Fruit fly (Drosophila melanogaster) whole organism, embryonic: Measurements from ENCODE around the gene Pka-C3.

Source experiments
- Antp ChIP-seq: fragments of 200-800 bp; sonication (Bioruptor generic); optimal IDR thresholded peaks from 3 replicates; lab custom pipeline; 2016; ENCODE audit warnings: missing biosample characterization, missing genetic modification characterization
- Atf6 ChIP-seq: fragments of 200-800 bp; sonication (Bioruptor generic); IDR thresholded peaks from 2 replicates; pipeline ENCODE4 v1.3.6; 2022; ENCODE audit warnings: missing biosample characterization, missing genetic modification characterization
- CG10267 ChIP-seq: fragments of 200-800 bp; sonication (Bioruptor generic); optimal IDR thresholded peaks from 2 replicates; lab custom pipeline; 2018; ENCODE audit warnings: missing biosample characterization, mild to moderate bottlenecking, missing genetic modification characterization, moderate library complexity
- CG10431 ChIP-seq: fragments of 200-800 bp; sonication (Bioruptor generic); optimal IDR thresholded peaks from 3 replicates; lab custom pipeline; 2018; ENCODE audit warnings: missing biosample characterization, mild to moderate bottlenecking, missing genetic modification characterization
- CG10543 ChIP-seq: fragments of 200-800 bp; sonication (Bioruptor generic); optimal IDR thresholded peaks from 3 replicates; lab custom pipeline; 2017; ENCODE audit warnings: missing biosample characterization, mild to moderate bottlenecking, missing genetic modification characterization, moderate library complexity
- CG11085 ChIP-seq: fragments of 200-800 bp; sonication (Bioruptor generic); IDR thresholded peaks from 2 replicates; pipeline ENCODE4 v1.3.6; 2022; ENCODE audit warnings: missing biosample characterization, missing genetic modification characterization
- CG11398 ChIP-seq: fragments of 200-800 bp; sonication (Bioruptor generic); optimal IDR thresholded peaks from 2 replicates; lab custom pipeline; 2016; ENCODE audit warnings: missing biosample characterization, missing genetic modification characterization
- CG12071 ChIP-seq: fragments of 200-800 bp; sonication (Bioruptor generic); optimal IDR thresholded peaks from 3 replicates; lab custom pipeline; 2018; ENCODE audit warnings: missing biosample characterization, mild to moderate bottlenecking, missing genetic modification characterization
- CG12104 ChIP-seq: fragments of 200-800 bp; sonication (Bioruptor generic); optimal IDR thresholded peaks from 3 replicates; lab custom pipeline; 2016; ENCODE audit warnings: missing biosample characterization, missing genetic modification characterization
- CG12299 ChIP-seq: fragments of 200-800 bp; sonication (Bioruptor generic); optimal IDR thresholded peaks from 2 replicates; lab custom pipeline; 2018; ENCODE audit warnings: missing biosample characterization, mild to moderate bottlenecking, missing genetic modification characterization
- CG12942 ChIP-seq: fragments of 200-800 bp; sonication (Bioruptor generic); optimal IDR thresholded peaks from 3 replicates; lab custom pipeline; 2016; ENCODE audit warnings: missing biosample characterization, missing genetic modification characterization
- CG13287 ChIP-seq: fragments of 200-800 bp; sonication (Bioruptor generic); IDR thresholded peaks from 2 replicates; pipeline ENCODE4 v1.3.6; 2022; ENCODE audit warnings: missing biosample characterization, missing genetic modification characterization; ENCODE audit not compliant: partially characterized antibody
- CG13624 ChIP-seq: fragments of 200-800 bp; sonication (Bioruptor generic); optimal IDR thresholded peaks from 2 replicates; lab custom pipeline; 2016; ENCODE audit warnings: missing biosample characterization, missing genetic modification characterization
- CG13894 ChIP-seq: fragments of 200-800 bp; sonication (Bioruptor generic); optimal IDR thresholded peaks from 3 replicates; lab custom pipeline; 2018; ENCODE audit warnings: missing biosample characterization, mild to moderate bottlenecking, missing genetic modification characterization, moderate library complexity
- CG1603 ChIP-seq: fragments of 200-800 bp; sonication (Bioruptor generic); optimal IDR thresholded peaks from 2 replicates; lab custom pipeline; 2019; ENCODE audit warnings: missing biosample characterization, mild to moderate bottlenecking, missing genetic modification characterization, moderate library complexity
- CG17361 ChIP-seq: fragments of 200-800 bp; sonication (Bioruptor generic); IDR thresholded peaks from 3 replicates; pipeline ENCODE4 v1.3.6; 2022; ENCODE audit warnings: missing biosample characterization, missing genetic modification characterization
- CG17385 ChIP-seq: fragments of 200-800 bp; sonication (Bioruptor generic); optimal IDR thresholded peaks from 3 replicates; lab custom pipeline; 2018; ENCODE audit warnings: missing biosample characterization, mild to moderate bottlenecking, missing genetic modification characterization
- CG3065 ChIP-seq: fragments of 200-800 bp; sonication (Bioruptor generic); optimal IDR thresholded peaks from 2 replicates; lab custom pipeline; 2016; ENCODE audit warnings: missing biosample characterization, missing genetic modification characterization
- CG6765 ChIP-seq: fragments of 200-800 bp; sonication (Bioruptor generic); optimal IDR thresholded peaks from 3 replicates; lab custom pipeline; 2017; ENCODE audit warnings: missing biosample characterization, mild to moderate bottlenecking, missing genetic modification characterization
- CG6791 ChIP-seq: fragments of 200-800 bp; sonication (Bioruptor generic); IDR thresholded peaks from 3 replicates; pipeline ENCODE4 v1.3.6; 2022; ENCODE audit warnings: missing biosample characterization, missing genetic modification characterization; ENCODE audit not compliant: partially characterized antibody
- CG8089 ChIP-seq: fragments of 200-800 bp; sonication (Bioruptor generic); optimal IDR thresholded peaks from 3 replicates; lab custom pipeline; 2016; ENCODE audit warnings: missing biosample characterization, missing genetic modification characterization
- Dll ChIP-seq: fragments of 200-800 bp; sonication (Bioruptor generic); IDR thresholded peaks from 4 replicates; pipeline ENCODE4 v1.3.6; 2022; ENCODE audit warnings: missing biosample characterization, missing genetic modification characterization; ENCODE audit not compliant: partially characterized antibody
- Dref ChIP-seq: fragments of 200-800 bp; sonication (Bioruptor generic); IDR thresholded peaks from 2 replicates; pipeline ENCODE4 v1.3.6; 2022; ENCODE audit warnings: missing biosample characterization, missing genetic modification characterization
- E2f1 ChIP-seq: fragments of 200-800 bp; sonication (Bioruptor generic); IDR thresholded peaks from 2 replicates; pipeline ENCODE4 v1.3.6; 2022; ENCODE audit warnings: missing biosample characterization, missing genetic modification characterization
- Fer1 ChIP-seq: fragments of 200-800 bp; sonication (Bioruptor generic); optimal IDR thresholded peaks from 2 replicates; lab custom pipeline; 2017; ENCODE audit warnings: missing biosample characterization, mild to moderate bottlenecking, missing genetic modification characterization
- Hr51 ChIP-seq, 2 experiments: fragments of 200-800 bp; sonication (Bioruptor generic); optimal IDR thresholded peaks; 2 replicates in 1 of 2; 3 replicates in 1 of 2; lab custom pipeline; 2016 to 2018; ENCODE audit warnings: missing biosample characterization in 2 of 2, missing genetic modification characterization in 2 of 2, mild to moderate bottlenecking in 1 of 2, moderate library complexity in 1 of 2
- Lpt ChIP-seq: fragments of >200 bp; optimal IDR thresholded peaks from 2 replicates; lab custom pipeline; 2018; ENCODE audit warnings: missing biosample characterization, missing genetic modification characterization
- Tbp ChIP-seq: fragments of >200 bp; optimal IDR thresholded peaks from 2 replicates; lab custom pipeline; 2018; ENCODE audit warnings: missing biosample characterization, missing genetic modification characterization
- ara ChIP-seq: fragments of 200-800 bp; sonication (Bioruptor generic); IDR thresholded peaks from 2 replicates; pipeline ENCODE4 v1.3.6; 2022; ENCODE audit warnings: missing biosample characterization, missing genetic modification characterization
- bsh ChIP-seq, 2 experiments: fragments of 200-800 bp; sonication (Bioruptor generic); optimal IDR thresholded peaks; 2 replicates each; lab custom pipeline; 2017 to 2018; ENCODE audit warnings: mild to moderate bottlenecking in 2 of 2, missing biosample characterization in 2 of 2, missing genetic modification characterization in 2 of 2, moderate library complexity in 1 of 2
- cg ChIP-seq: fragments of 200-800 bp; sonication (Bioruptor generic); optimal IDR thresholded peaks from 3 replicates; lab custom pipeline; 2019; ENCODE audit warnings: missing biosample characterization, mild to moderate bottlenecking, missing genetic modification characterization, moderate library complexity
- ci ChIP-seq: fragments of 200-800 bp; sonication (Bioruptor generic); IDR thresholded peaks from 3 replicates; pipeline ENCODE4 v1.3.6; 2022; ENCODE audit warnings: missing biosample characterization, missing genetic modification characterization
- cwo ChIP-seq: fragments of 200-800 bp; sonication (Bioruptor generic); optimal IDR thresholded peaks from 3 replicates; lab custom pipeline; 2017; ENCODE audit warnings: missing biosample characterization, missing genetic modification characterization, mild to moderate bottlenecking, moderate library complexity, missing genetic modification reagents
- gem ChIP-seq: fragments of 200-800 bp; sonication (Bioruptor generic); optimal IDR thresholded peaks from 2 replicates; lab custom pipeline; 2019; ENCODE audit warnings: missing biosample characterization, mild to moderate bottlenecking, missing genetic modification characterization, moderate library complexity
- grn ChIP-seq: fragments of 200-800 bp; sonication (Bioruptor generic); optimal IDR thresholded peaks from 3 replicates; lab custom pipeline; 2017; ENCODE audit warnings: missing biosample characterization, missing genetic modification characterization
- h ChIP-seq: fragments of >200 bp; optimal IDR thresholded peaks from 2 replicates; lab custom pipeline; 2017
- inv ChIP-seq: fragments of 200-800 bp; sonication (Bioruptor generic); IDR thresholded peaks from 2 replicates; pipeline ENCODE4 v1.3.6; 2022; ENCODE audit warnings: missing biosample characterization, missing genetic modification characterization; ENCODE audit not compliant: partially characterized antibody
- knrl ChIP-seq: fragments of 200-800 bp; sonication (Bioruptor generic); IDR thresholded peaks from 3 replicates; pipeline ENCODE4 v1.3.6; 2022; ENCODE audit warnings: missing biosample characterization, missing genetic modification characterization; ENCODE audit not compliant: partially characterized antibody
- mirr ChIP-seq: fragments of 200-800 bp; sonication (Bioruptor generic); optimal IDR thresholded peaks from 3 replicates; lab custom pipeline; 2018; ENCODE audit warnings: missing biosample characterization, mild to moderate bottlenecking, missing genetic modification characterization
- mld ChIP-seq: fragments of 200-800 bp; sonication (Bioruptor generic); IDR thresholded peaks from 3 replicates; pipeline ENCODE4 v1.3.6; 2022; ENCODE audit warnings: missing biosample characterization, missing genetic modification characterization; ENCODE audit not compliant: partially characterized antibody
- nerfin-1 ChIP-seq: fragments of 200-800 bp; sonication (Bioruptor generic); optimal IDR thresholded peaks from 3 replicates; lab custom pipeline; 2019; ENCODE audit warnings: missing biosample characterization, mild to moderate bottlenecking, missing genetic modification characterization, moderate library complexity
- nmo ChIP-seq: fragments of 200-800 bp; sonication (Bioruptor generic); optimal IDR thresholded peaks from 2 replicates; lab custom pipeline; 2018; ENCODE audit warnings: missing biosample characterization, mild to moderate bottlenecking, missing genetic modification characterization, moderate library complexity
- sd ChIP-seq: fragments of 200-800 bp; sonication (Bioruptor generic); optimal IDR thresholded peaks from 3 replicates; lab custom pipeline; 2018; ENCODE audit warnings: missing biosample characterization, mild to moderate bottlenecking, missing genetic modification characterization, moderate library complexity
- shn ChIP-seq: fragments of 200-800 bp; sonication (Bioruptor generic); optimal IDR thresholded peaks from 3 replicates; lab custom pipeline; 2016; ENCODE audit warnings: missing biosample characterization, missing genetic modification characterization
- stwl ChIP-seq: fragments of 200-800 bp; sonication (Bioruptor generic); optimal IDR thresholded peaks from 3 replicates; lab custom pipeline; 2018; ENCODE audit warnings: missing biosample characterization, mild to moderate bottlenecking, missing genetic modification characterization, moderate library complexity
- tll ChIP-seq, 2 experiments: fragments of 200-800 bp in 1 of 2; fragments of >200 bp in 1 of 2; sonication (Bioruptor generic) in 1 of 2; optimal IDR thresholded peaks; 2 replicates each; lab custom pipeline; 2017 to 2019; ENCODE audit warnings: missing biosample characterization in 2 of 2, missing genetic modification characterization in 2 of 2, mild to moderate bottlenecking in 1 of 2, moderate library complexity in 1 of 2
- unpg ChIP-seq: fragments of 200-800 bp; sonication (Bioruptor generic); optimal IDR thresholded peaks from 3 replicates; lab custom pipeline; 2018; ENCODE audit warnings: missing biosample characterization, mild to moderate bottlenecking, missing genetic modification characterization, moderate library complexity
- zen ChIP-seq: fragments of 200-800 bp; sonication (Bioruptor generic); optimal IDR thresholded peaks from 3 replicates; lab custom pipeline; 2018; ENCODE audit warnings: missing biosample characterization, mild to moderate bottlenecking, missing genetic modification characterization, moderate library complexity
- zfh1 ChIP-seq: fragments of 200-800 bp; sonication (Bioruptor generic); IDR thresholded peaks from 3 replicates; pipeline ENCODE4 v1.3.6; 2022; ENCODE audit warnings: missing biosample characterization, missing genetic modification characterization

The Pka-C3 gene

dm6 chr3L:15921043-15921621 lies 33.5 kb downstream of the Pka-C3 start (continued):
- TF ChIP-seq sd (tag; lab: Kevin White, UChicago), result no peak
- no peak for TF ChIP-seq Dll (GFP tag; lab: Robert Waterston, UW)
- no peak for TF ChIP-seq CG13287 (GFP tag; lab: Robert Waterston, UW)
- no peak for TF ChIP-seq inv (GFP tag; lab: Robert Waterston, UW)
- peak; percentile 74 for TF ChIP-seq gem (tag; lab: Kevin White, UChicago)
- TF ChIP-seq ara (GFP tag; lab: Robert Waterston, UW), result no peak
- TF ChIP-seq mld, result no peak
- TF ChIP-seq zen (tag; lab: Kevin White, UChicago), result no peak
- no peak for TF ChIP-seq cg (GFP tag; lab: Kevin White, UChicago)
- no peak for TF ChIP-seq Antp (GFP tag; lab: Kevin White, UChicago)
- TF ChIP-seq nmo (GFP tag; lab: Kevin White, UChicago), result peak; percentile 43
- peak; percentile 61 for TF ChIP-seq cwo (GFP tag; lab: Kevin White, UChicago)
- no peak for TF ChIP-seq CG11398
- TF ChIP-seq CG12071 (GFP tag; lab: Kevin White, UChicago), result no peak
- TF ChIP-seq CG17361 (GFP tag; lab: Robert Waterston, UW), result no peak; the same call in none of the 3 replicates
- no peak for TF ChIP-seq mirr (GFP tag; lab: Kevin White, UChicago)
- TF ChIP-seq stwl (tag; lab: Kevin White, UChicago), result no peak
- TF ChIP-seq Lpt, result no peak
- no peak for TF ChIP-seq tll (GFP tag; optimal IDR thresholded peaks at IDR 0.05; lab: Kevin White, UChicago)
- no peak for TF ChIP-seq CG1603
- TF ChIP-seq knrl, result no peak
- peak in 1 of 2 experiments; percentile 68 for TF ChIP-seq Hr51 (GFP tag; optimal IDR thresholded peaks at IDR 0.05; lab: Kevin White, UChicago)
- no peak for TF ChIP-seq shn (GFP tag; lab: Kevin White, UChicago)
- TF ChIP-seq E2f1 (GFP tag; lab: Robert Waterston, UW), result no peak
- no peak for TF ChIP-seq CG10431 (GFP tag; lab: Kevin White, UChicago)
- TF ChIP-seq unpg (GFP tag; lab: Kevin White, UChicago), result peak; percentile 41
- no peak for TF ChIP-seq CG6791 (GFP tag; lab: Robert Waterston, UW)
- no peak for TF ChIP-seq grn (GFP tag; lab: Kevin White, UChicago)
- TF ChIP-seq CG13624 (GFP tag; lab: Kevin White, UChicago), result peak; percentile 15
- no peak for TF ChIP-seq CG8089 (GFP tag; lab: Kevin White, UChicago)
- no peak; the same call in 1 of the 2 replicates for TF ChIP-seq Dref (GFP tag; lab: Robert Waterston, UW)
- TF ChIP-seq CG6765 (GFP tag; lab: Kevin White, UChicago), result peak; percentile 13
- TF ChIP-seq nerfin-1, result peak; percentile 3
- TF ChIP-seq ci (GFP tag; lab: Robert Waterston, UW), result no peak
- TF ChIP-seq CG12942, result no peak
- TF ChIP-seq CG10267 (tag; lab: Kevin White, UChicago), result peak; percentile 36
- peak; percentile 33 for TF ChIP-seq CG13894 (tag; lab: Kevin White, UChicago)
- TF ChIP-seq CG17385 (GFP tag; lab: Kevin White, UChicago), result peak; percentile 50
- no peak for TF ChIP-seq CG3065
- peak; percentile 4 for TF ChIP-seq CG12104 (GFP tag; lab: Kevin White, UChicago)
- TF ChIP-seq CG11085 (GFP tag; lab: Robert Waterston, UW), result no peak
- TF ChIP-seq CG12299 (tag; lab: Kevin White, UChicago), result peak; percentile 45
- peak; percentile 85 for TF ChIP-seq Fer1 (GFP tag; lab: Kevin White, UChicago)
- no peak for TF ChIP-seq zfh1 (GFP tag; lab: Robert Waterston, UW)
- TF ChIP-seq Tbp (GFP tag; lab: Kevin White, UChicago), result no peak
- TF ChIP-seq CG10543, result peak; percentile 76
- no peak for TF ChIP-seq h (lab: Kevin White, UChicago)
- peak; percentile 64; the same call in 1 of the 2 replicates for TF ChIP-seq Atf6 (GFP tag; lab: Robert Waterston, UW)
- no peak for TF ChIP-seq bsh (GFP tag; optimal IDR thresholded peaks at IDR 0.05; lab: Kevin White, UChicago)
